Worm (Caenorhabditis elegans) whole organism, L2 larva: ENCODE measurements around the gene flp-34.

ENCODE experiments used
- C34F6.9 ChIP-seq: fragments of 150-350 bp; optimal IDR thresholded peaks from 2 replicates; lab custom pipeline; 2014; ENCODE audit warnings: missing biosample characterization, missing genetic modification characterization
- F13H6.1 ChIP-seq: sonication (generic microtip); optimal IDR thresholded peaks from 2 replicates; lab custom pipeline; 2016; ENCODE audit warnings: missing genetic modification characterization, missing compliant biosample characterization
- R02D3.7 ChIP-seq: fragments of 150-350 bp; optimal IDR thresholded peaks from 2 replicates; lab custom pipeline; 2014; ENCODE audit warnings: missing biosample characterization, missing genetic modification characterization
- Y55F3AM.14 ChIP-seq: fragments of 200-800 bp; sonication (Bioruptor generic); optimal IDR thresholded peaks from 2 replicates; lab custom pipeline; 2018; ENCODE audit warnings: mild to moderate bottlenecking, missing genetic modification characterization, missing compliant biosample characterization
- ZK546.5 ChIP-seq: sonication (generic microtip); optimal IDR thresholded peaks from 2 replicates; lab custom pipeline; 2017; ENCODE audit warnings: missing biosample characterization, missing genetic modification characterization
- alr-1 ChIP-seq: fragments of 150-350 bp; optimal IDR thresholded peaks from 2 replicates; lab custom pipeline; 2014; ENCODE audit warnings: missing biosample characterization, missing genetic modification characterization
- aly-2 ChIP-seq: fragments of 150-350 bp; optimal IDR thresholded peaks from 2 replicates; lab custom pipeline; 2014; ENCODE audit warnings: missing biosample characterization, missing genetic modification characterization
- ama-1 ChIP-seq: fragments of 150-350 bp; optimal IDR thresholded peaks from 2 replicates; lab custom pipeline; 2018; ENCODE audit warnings: inconsistent platforms
- blmp-1 ChIP-seq: sonication (generic microtip); optimal IDR thresholded peaks from 2 replicates; lab custom pipeline; 2017; ENCODE audit warnings: missing genetic modification characterization, mild to moderate bottlenecking, missing compliant biosample characterization, antibody characterized with exemption, moderate library complexity; ENCODE audit not compliant: insufficient read depth
- ceh-16 ChIP-seq: fragments of 150-350 bp; optimal IDR thresholded peaks from 2 replicates; lab custom pipeline; 2014; ENCODE audit warnings: missing biosample characterization, missing genetic modification characterization
- ceh-82 ChIP-seq: fragments of 150-350 bp; optimal IDR thresholded peaks from 2 replicates; lab custom pipeline; 2014; ENCODE audit warnings: missing biosample characterization, missing genetic modification characterization
- crh-2 ChIP-seq: sonication (generic microtip); optimal IDR thresholded peaks from 2 replicates; lab custom pipeline; 2017; ENCODE audit warnings: missing biosample characterization, missing genetic modification characterization
- dmd-4 ChIP-seq: sonication (generic microtip); optimal IDR thresholded peaks from 2 replicates; lab custom pipeline; 2017; ENCODE audit warnings: missing biosample characterization, missing genetic modification characterization
- elt-1 ChIP-seq: fragments of 150-350 bp; optimal IDR thresholded peaks from 2 replicates; lab custom pipeline; 2014; ENCODE audit warnings: missing biosample characterization, missing genetic modification characterization
- elt-3 ChIP-seq: sonication (generic microtip); optimal IDR thresholded peaks from 2 replicates; lab custom pipeline; 2017; ENCODE audit warnings: missing biosample characterization, missing genetic modification characterization
- fos-1 ChIP-seq: fragments of 150-350 bp; optimal IDR thresholded peaks from 2 replicates; lab custom pipeline; 2014; ENCODE audit warnings: missing biosample characterization, missing genetic modification characterization
- gmeb-1 ChIP-seq: fragments of 150-350 bp; optimal IDR thresholded peaks from 2 replicates; lab custom pipeline; 2014; ENCODE audit warnings: missing biosample characterization, missing genetic modification characterization
- lin-11 ChIP-seq: fragments of 150-350 bp; sonication (generic microtip); optimal IDR thresholded peaks from 2 replicates; lab custom pipeline; 2014; ENCODE audit warnings: missing biosample characterization, missing genetic modification characterization, inconsistent platforms, mixed read lengths
- lin-13 ChIP-seq: fragments of 150-350 bp; optimal IDR thresholded peaks from 2 replicates; lab custom pipeline; 2014; ENCODE audit warnings: missing biosample characterization, missing genetic modification reagents, missing genetic modification characterization
- lin-39 ChIP-seq: fragments of 150-350 bp; optimal IDR thresholded peaks from 2 replicates; lab custom pipeline; 2014; ENCODE audit warnings: missing biosample characterization, missing genetic modification reagents, missing genetic modification characterization
- lsy-2 ChIP-seq, 2 experiments: fragments of 150-350 bp in 1 of 2; sonication (generic microtip) in 1 of 2; optimal IDR thresholded peaks; 2 replicates each; lab custom pipeline; 2014 to 2017; ENCODE audit warnings: missing biosample characterization in 2 of 2, missing genetic modification characterization in 2 of 2
- mbf-1 ChIP-seq: sonication (generic microtip); optimal IDR thresholded peaks from 2 replicates; lab custom pipeline; 2017; ENCODE audit warnings: missing biosample characterization, missing genetic modification characterization
- nhr-10 ChIP-seq: sonication (generic microtip); optimal IDR thresholded peaks from 2 replicates; lab custom pipeline; 2017; ENCODE audit warnings: missing biosample characterization, missing genetic modification characterization
- nhr-11 ChIP-seq: fragments of 150-350 bp; optimal IDR thresholded peaks from 2 replicates; lab custom pipeline; 2014; ENCODE audit warnings: missing biosample characterization, missing genetic modification characterization
- nhr-12 ChIP-seq: fragments of 150-350 bp; optimal IDR thresholded peaks from 2 replicates; lab custom pipeline; 2014; ENCODE audit warnings: missing biosample characterization, missing genetic modification characterization
- nhr-21 ChIP-seq: fragments of 150-350 bp; optimal IDR thresholded peaks from 2 replicates; lab custom pipeline; 2014; ENCODE audit warnings: missing biosample characterization, missing genetic modification characterization
- nhr-23 ChIP-seq: fragments of 150-350 bp; optimal IDR thresholded peaks from 2 replicates; lab custom pipeline; 2014; ENCODE audit warnings: missing biosample characterization, missing genetic modification reagents, missing genetic modification characterization
- nhr-237 ChIP-seq: fragments of 150-350 bp; optimal IDR thresholded peaks from 2 replicates; lab custom pipeline; 2014; ENCODE audit warnings: missing biosample characterization, missing genetic modification characterization
- nhr-25 ChIP-seq: fragments of 150-350 bp; sonication (generic microtip); optimal IDR thresholded peaks from 3 replicates; lab custom pipeline; 2014; ENCODE audit warnings: missing biosample characterization, missing genetic modification characterization
- nhr-6 ChIP-seq: fragments of 150-350 bp; optimal IDR thresholded peaks from 2 replicates; lab custom pipeline; 2014; ENCODE audit warnings: missing biosample characterization, missing genetic modification characterization
- peb-1 ChIP-seq: fragments of 150-350 bp; optimal IDR thresholded peaks from 2 replicates; lab custom pipeline; 2014; ENCODE audit warnings: missing biosample characterization, missing genetic modification characterization
- sem-4 ChIP-seq: fragments of 150-350 bp; optimal IDR thresholded peaks from 2 replicates; lab custom pipeline; 2014; ENCODE audit warnings: missing biosample characterization, missing genetic modification reagents, missing genetic modification characterization
- sma-3 ChIP-seq: sonication (generic microtip); optimal IDR thresholded peaks from 2 replicates; lab custom pipeline; 2016; ENCODE audit warnings: missing genetic modification reagents, missing genetic modification characterization, missing compliant biosample characterization
- sma-9 ChIP-seq, 2 experiments: fragments of 150-350 bp in 1 of 2; sonication (generic microtip) in 1 of 2; optimal IDR thresholded peaks; 2 replicates each; lab custom pipeline; 2014 to 2016; ENCODE audit warnings: missing genetic modification characterization in 2 of 2, mild to moderate bottlenecking in 1 of 2, missing biosample characterization in 1 of 2, missing compliant biosample characterization in 1 of 2, missing genetic modification reagents in 1 of 2, moderate library complexity in 1 of 2
- snpc-4 ChIP-seq: fragments of 150-350 bp; optimal IDR thresholded peaks from 2 replicates; lab custom pipeline; 2014; ENCODE audit warnings: missing biosample characterization, missing genetic modification characterization
- unc-39 ChIP-seq: fragments of 150-350 bp; optimal IDR thresholded peaks from 2 replicates; lab custom pipeline; 2014; ENCODE audit warnings: missing biosample characterization, missing genetic modification characterization
- unc-55 ChIP-seq: fragments of 150-350 bp; sonication (generic microtip); optimal IDR thresholded peaks from 3 replicates; lab custom pipeline; 2014; ENCODE audit warnings: missing biosample characterization, missing genetic modification reagents, missing genetic modification characterization
- unc-62 ChIP-seq: fragments of 150-350 bp; optimal IDR thresholded peaks from 2 replicates; lab custom pipeline; 2014; ENCODE audit warnings: missing biosample characterization, missing genetic modification reagents, missing genetic modification characterization
- zag-1 ChIP-seq: fragments of 150-350 bp; optimal IDR thresholded peaks from 2 replicates; lab custom pipeline; 2014; ENCODE audit warnings: missing biosample characterization, missing genetic modification characterization
- ztf-11 ChIP-seq: sonication (generic microtip); optimal IDR thresholded peaks from 2 replicates; lab custom pipeline; 2017; ENCODE audit warnings: missing biosample characterization, missing genetic modification characterization

The flp-34 gene

ce11 chrV:1033304-1033703 is at the start of gene flp-34:
flp-34 (minus strand) TSS chrV:1033404.
- TF ChIP-seq ceh-82 = no peak
- no peak for TF ChIP-seq lsy-2 (tag; optimal IDR thresholded peaks at IDR 0.05; lab: Kevin White, UChicago)
- TF ChIP-seq ceh-16 = no peak
- TF ChIP-seq ama-1 = no peak
- no peak for TF ChIP-seq zag-1 (tag; lab: Kevin White, UChicago)
- no peak for TF ChIP-seq Y55F3AM.14

ce11 chrV:1074946-1075345 is 41.7 kb upstream of the flp-34 start, which contains the start of gene K10C9.1:
K10C9.1 (plus strand) TSS chrV:1075246.
- no peak for TF ChIP-seq elt-1
- no peak for TF ChIP-seq unc-55 (GFP tag; lab: Kevin White, UChicago)
- no peak for TF ChIP-seq ama-1
- no peak for TF ChIP-seq C34F6.9
- no peak for TF ChIP-seq lin-13 (GFP tag; lab: Kevin White, UChicago)
- no peak for TF ChIP-seq mbf-1 (tag; lab: Kevin White, UChicago)
- no peak for TF ChIP-seq zag-1 (tag; lab: Kevin White, UChicago)
- no peak for TF ChIP-seq sma-3 (GFP tag; lab: Kevin White, UChicago)
- no peak for TF ChIP-seq sma-9 (GFP tag; optimal IDR thresholded peaks at IDR 0.05; lab: Kevin White, UChicago)
- TF ChIP-seq sma-9 (tag; optimal IDR thresholded peaks at IDR 0.05; lab: Kevin White, UChicago) = no peak

DNA sequence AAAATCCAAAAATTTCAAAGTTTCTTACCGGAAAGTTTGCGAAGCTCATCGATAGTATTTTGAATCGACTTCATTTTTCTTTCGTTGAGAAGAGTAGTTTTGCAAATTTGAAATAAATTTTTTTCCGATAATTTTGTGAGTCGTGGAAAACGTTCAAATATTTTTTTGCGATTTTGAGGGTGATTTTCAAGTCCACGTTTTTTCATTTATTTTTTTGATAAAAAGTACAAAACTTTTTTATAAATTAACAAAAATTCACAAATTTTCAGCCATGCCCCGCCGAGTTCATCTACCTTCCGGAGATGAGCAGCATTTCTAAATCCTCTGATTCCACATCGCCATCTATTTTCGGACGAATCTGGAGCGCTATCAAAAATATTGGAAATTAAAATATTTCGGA is 34.3 kb upstream of the flp-34 start, which contains the start of gene K10C9.7:
Gene K10C9.7, minus strand, starts transcription at position 101 of the 400 bp plus-strand sequence.
- no peak for TF ChIP-seq elt-1
- TF ChIP-seq dmd-4 (tag; lab: Kevin White, UChicago) = no peak
- TF ChIP-seq nhr-237 (tag; lab: Kevin White, UChicago) = no peak
- no peak for TF ChIP-seq nhr-23 (tag; lab: Kevin White, UChicago)
- TF ChIP-seq F13H6.1 (tag; lab: Kevin White, UChicago) = no peak
- no peak for TF ChIP-seq ztf-11 (tag; lab: Kevin White, UChicago)
- TF ChIP-seq, all 48 proteins: peak for 0

DNA sequence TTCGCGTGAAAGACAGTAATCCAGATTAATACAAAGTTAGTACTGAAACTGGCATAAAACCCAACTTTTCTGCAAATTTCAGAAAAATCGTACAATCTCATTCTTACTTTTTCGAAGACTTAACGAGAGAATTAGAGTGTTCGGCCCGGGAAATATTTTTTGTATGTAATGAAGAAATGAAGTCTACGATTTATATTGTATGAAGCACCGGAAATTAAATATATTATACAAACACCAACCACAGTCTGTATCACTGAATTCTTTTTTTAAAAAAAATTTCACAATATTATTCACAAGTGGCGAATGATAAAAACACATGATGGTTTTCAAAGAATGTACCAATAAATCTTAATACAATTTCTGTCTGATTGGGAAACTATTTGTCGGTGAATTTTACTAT is 31.3 kb upstream of the flp-34 start, which contains the start of gene str-67:
Gene str-67, minus strand, starts transcription at position 101 of the 400 bp plus-strand sequence.
- TF ChIP-seq F13H6.1 (tag; lab: Kevin White, UChicago) (no peak), nhr-6 (tag; lab: Kevin White, UChicago) (no peak), Y55F3AM.14 (no peak), fos-1 (tag; lab: Kevin White, UChicago) (no peak), zag-1 (tag; lab: Kevin White, UChicago) (no peak), elt-1 (no peak), nhr-10 (no peak), gmeb-1 (tag; lab: Kevin White, UChicago) (no peak), R02D3.7 (no peak), elt-3 (no peak)

- no peak for TF ChIP-seq nhr-10
- TF ChIP-seq sem-4 (tag; lab: Kevin White, UChicago) = no peak
- TF ChIP-seq nhr-23 (tag; lab: Kevin White, UChicago) = no peak
- TF ChIP-seq zag-1 (tag; lab: Kevin White, UChicago) = no peak
Observed at ce11 chrV:1061295-1061694, 28.1 kb upstream of the flp-34 start, which contains the start of gene rnst-2. rnst-2 (plus strand) TSS chrV:1061595.

ce11 chrV:1060219-1060863 is 27.1 kb upstream of the flp-34 start:
- no peak for TF ChIP-seq nhr-23 (tag; lab: Kevin White, UChicago)
- no peak for TF ChIP-seq alr-1
- no peak for TF ChIP-seq C34F6.9
- TF ChIP-seq nhr-6 (tag; lab: Kevin White, UChicago) = no peak
- no peak for TF ChIP-seq nhr-25 (tag; lab: Kevin White, UChicago)
- no peak for TF ChIP-seq blmp-1
- TF ChIP-seq dmd-4 (tag; lab: Kevin White, UChicago) = no peak
- no peak for TF ChIP-seq elt-1
- peak; percentile 21 for TF ChIP-seq F13H6.1 (tag; lab: Kevin White, UChicago)
- no peak for TF ChIP-seq unc-62 (GFP tag; lab: Kevin White, UChicago)
- TF ChIP-seq aly-2 (tag; lab: Kevin White, UChicago) = no peak
- no peak for TF ChIP-seq sem-4 (tag; lab: Kevin White, UChicago)
- peak; percentile 8 for TF ChIP-seq sma-9 (GFP tag; optimal IDR thresholded peaks at IDR 0.05; lab: Kevin White, UChicago)
- TF ChIP-seq sma-9 (tag; optimal IDR thresholded peaks at IDR 0.05; lab: Kevin White, UChicago) = no peak
- no peak for TF ChIP-seq snpc-4 (tag; lab: Kevin White, UChicago)
- TF ChIP-seq nhr-21 = no peak
- no peak for TF ChIP-seq unc-39 (tag; lab: Kevin White, UChicago)
- no peak for TF ChIP-seq nhr-11 (tag; lab: Kevin White, UChicago)
- TF ChIP-seq lin-39 (tag; lab: Kevin White, UChicago) = no peak
- no peak for TF ChIP-seq crh-2 (tag; lab: Kevin White, UChicago)
- peak; percentile 38 for TF ChIP-seq gmeb-1 (tag; lab: Kevin White, UChicago)
- TF ChIP-seq lin-11 = no peak
- no peak for TF ChIP-seq Y55F3AM.14
- no peak for TF ChIP-seq ZK546.5 (tag; lab: Kevin White, UChicago)
- no peak for TF ChIP-seq nhr-12
- TF ChIP-seq peb-1 (tag; lab: Kevin White, UChicago) = no peak
- no peak for TF ChIP-seq mbf-1 (tag; lab: Kevin White, UChicago)
- no peak for TF ChIP-seq nhr-10
- TF ChIP-seq nhr-237 (tag; lab: Kevin White, UChicago) = no peak
